Worm (Caenorhabditis elegans): ENCODE measurements around the gene H38K22.9.
A peak's percentile ranks its signal among the peaks of the same experiment; 100 is the strongest.
"Not testable (repeated sequence)": the region's sequence is repeated elsewhere in the genome, so short reads cannot be mapped to it uniquely, and the experiment has no call there.

Gene H38K22.9

ce11 chrIII:4369381-4369809, 45.4 kb downstream of the H38K22.9 start:
- TF ChIP-seq dve-1 (tag; optimal IDR thresholded peaks at IDR 0.05; ENCODE audit: insufficient read depth) (peak; percentile 61), mxl-3 (GFP tag; optimal IDR thresholded peaks at IDR 0.05) (peak; percentile 41), hlh-30 (tag; optimal IDR thresholded peaks at IDR 0.05; ENCODE audit: insufficient read depth) (peak; percentile 44), rbr-2 (tag; optimal IDR thresholded peaks at IDR 0.05) (peak; percentile 74), nhr-42 (GFP tag; IDR thresholded peaks at IDR 0.05) (peak; percentile 69; the same call in 1 of the 2 replicates), vab-7 (GFP tag; IDR thresholded peaks at IDR 0.05) (peak; percentile 58; the same call in 1 of the 2 replicates), tra-1 (GFP tag; IDR thresholded peaks at IDR 0.05) (peak; percentile 65), dmd-6 (GFP tag; IDR thresholded peaks at IDR 0.05) (peak; percentile 85), nhr-6 (tag; optimal IDR thresholded peaks at IDR 0.05) (peak; percentile 30), lin-38 (GFP tag; IDR thresholded peaks at IDR 0.05) (peak; percentile 84), zfp-3 (GFP tag; conservative IDR thresholded peaks at IDR 0.05) (peak; percentile 82), hif-1 (tag; optimal IDR thresholded peaks at IDR 0.05) (peak in 1 of 2 experiments; percentile 24), dmd-9 (GFP tag; IDR thresholded peaks at IDR 0.05) (peak; percentile 39; the same call in 1 of the 2 replicates), set-16 (GFP tag; IDR thresholded peaks at IDR 0.05) (peak; percentile 90), F10B5.3 (tag; optimal IDR thresholded peaks at IDR 0.05) (peak; percentile 49), egl-43 (GFP tag; IDR thresholded peaks at IDR 0.05) (peak; percentile 94), jun-1 (tag; optimal IDR thresholded peaks at IDR 0.05) (peak; percentile 6), lir-3 (tag; optimal IDR thresholded peaks at IDR 0.05) (peak; percentile 52), duxl-1 (tag; optimal IDR thresholded peaks at IDR 0.05; ENCODE audit: poor library complexity) (peak; percentile 5), F37D6.2 (tag; optimal IDR thresholded peaks at IDR 0.05) (peak; percentile 8), D1046.2 (GFP tag; IDR thresholded peaks at IDR 0.05) (peak; percentile 52; the same call in 1 of the 2 replicates), ctbp-1 (GFP tag; IDR thresholded peaks at IDR 0.05) (peak; percentile 69; the same call in 1 of the 2 replicates), lim-7 (GFP tag; IDR thresholded peaks at IDR 0.05) (peak; percentile 71), nhr-48 (tag; optimal IDR thresholded peaks at IDR 0.05) (peak; percentile 67), nhr-28 (tag; optimal IDR thresholded peaks at IDR 0.05) (peak; percentile 37), pqm-1 (tag; optimal IDR thresholded peaks at IDR 0.05) (peak; percentile 3), F44E2.7 (GFP tag; IDR thresholded peaks at IDR 0.05) (peak; percentile 75; the same call in 1 of the 2 replicates), T20F7.1 (GFP tag; optimal IDR thresholded peaks at IDR 0.05) (peak; percentile 57), daf-16 (GFP tag; optimal IDR thresholded peaks at IDR 0.05) (peak; percentile 20 to 54), daf-16 (tag; optimal IDR thresholded peaks at IDR 0.05) (peak; percentile 24), nhr-41 (GFP tag; IDR thresholded peaks at IDR 0.05) (peak; percentile 53; the same call in 1 of the 2 replicates), spr-3 (GFP tag; optimal IDR thresholded peaks at IDR 0.05) (peak; percentile 51), nhr-102 (tag; optimal IDR thresholded peaks at IDR 0.05) (peak; percentile 71), madf-9 (GFP tag; conservative IDR thresholded peaks at IDR 0.05) (peak; percentile 78), lin-1 (GFP tag; IDR thresholded peaks at IDR 0.05) (0 out of 2 replicates have a peak, but pooled peaks have one; percentile 43), aha-1 (tag) (peak; percentile 96), T26A8.4 (GFP tag; IDR thresholded peaks at IDR 0.05) (peak; percentile 84), F26F4.8 (GFP tag; conservative IDR thresholded peaks at IDR 0.05) (0 out of 2 replicates have a peak, but pooled peaks have one; percentile 19), spr-1 (tag; optimal IDR thresholded peaks at IDR 0.05) (peak; percentile 63), Y75B8A.6 (GFP tag; IDR thresholded peaks at IDR 0.05) (peak; percentile 59; the same call in 1 of the 2 replicates), mdl-1 (tag; optimal IDR thresholded peaks at IDR 0.05) (peak in 1 of 2 experiments; percentile 17), ZK337.2 (GFP tag; IDR thresholded peaks at IDR 0.05) (peak; percentile 64; the same call in 1 of the 2 replicates), hmg-1.1 (GFP tag; IDR thresholded peaks at IDR 0.05) (peak; percentile 88), pha-4 (GFP tag; IDR thresholded peaks at IDR 0.05) (peak; percentile 84), arid-1 (GFP tag; conservative IDR thresholded peaks at IDR 0.05) (peak; percentile 45; the same call in 1 of the 2 replicates), dmd-8 (GFP tag; IDR thresholded peaks at IDR 0.05) (peak; percentile 78; the same call in 1 of the 2 replicates)
- TF ChIP-seq pha-4 (tag; optimal IDR thresholded peaks at IDR 0.05), result not testable (repeated sequence)

Data from whole organism, L4 larva.